Worm (Caenorhabditis elegans): ENCODE measurements around the gene dhhc-13.

dhhc-13 gene

ce11 chrIV:5917026-5917425 lies at the start of gene dhhc-13:
dhhc-13 (plus strand) TSS chrIV:5917326.
- TF ChIP-seq mls-2 (tag; optimal IDR thresholded peaks at IDR 0.05) (no peak), tbx-8 (GFP tag; optimal IDR thresholded peaks at IDR 0.05) (no peak), ceh-43 (GFP tag; optimal IDR thresholded peaks at IDR 0.05) (no peak), mab-5 (tag; optimal IDR thresholded peaks at IDR 0.05) (no peak), sem-2 (GFP tag; optimal IDR thresholded peaks at IDR 0.05) (no peak), bed-3 (GFP tag; optimal IDR thresholded peaks at IDR 0.05) (no peak), unc-39 (tag; optimal IDR thresholded peaks at IDR 0.05) (no peak), pha-4 (tag; optimal IDR thresholded peaks at IDR 0.05) (no peak), M03D4.4 (tag; optimal IDR thresholded peaks at IDR 0.05) (no peak), nhr-237 (tag; optimal IDR thresholded peaks at IDR 0.05) (no peak), flh-1 (GFP tag; optimal IDR thresholded peaks at IDR 0.05) (no peak), ztf-11 (tag; optimal IDR thresholded peaks at IDR 0.05) (no peak), nhr-28 (tag; optimal IDR thresholded peaks at IDR 0.05) (no peak), drap-1 (GFP tag; optimal IDR thresholded peaks at IDR 0.05) (no peak), ceh-83 (GFP tag; optimal IDR thresholded peaks at IDR 0.05) (no peak)

DNA sequence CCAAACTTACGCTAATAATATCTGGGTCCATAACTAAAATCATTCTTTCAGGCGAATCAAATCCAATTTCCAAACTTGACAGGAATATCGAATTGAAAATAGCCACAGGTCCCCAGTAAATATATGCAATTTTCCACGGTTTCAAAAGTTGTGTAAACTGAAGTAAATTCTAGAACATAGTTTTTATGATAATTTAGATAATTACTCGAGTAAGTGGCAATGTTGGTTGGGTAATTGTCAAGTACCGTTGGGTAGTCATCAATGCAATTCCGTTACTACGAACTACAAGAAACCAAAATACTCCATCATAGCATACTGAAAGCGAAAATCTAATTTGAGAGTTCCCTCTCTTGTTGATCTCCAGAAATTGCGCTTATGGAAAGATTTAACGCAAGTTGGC lies 47.8 kb upstream of the dhhc-13 start:
- TF ChIP-seq elt-3 (tag; optimal IDR thresholded peaks at IDR 0.05): no peak
- no peak for TF ChIP-seq hlh-1 (tag; optimal IDR thresholded peaks at IDR 0.05)
- no peak for TF ChIP-seq unc-120 (tag; optimal IDR thresholded peaks at IDR 0.05; ENCODE audit: poor library complexity, severe bottlenecking)
- TF ChIP-seq zip-8 (tag; optimal IDR thresholded peaks at IDR 0.05): no peak
- TF ChIP-seq elt-1 (tag; optimal IDR thresholded peaks at IDR 0.05; ENCODE audit: borderline replicate concordance, insufficient read depth): no peak
- no peak for TF ChIP-seq blmp-1 (tag; optimal IDR thresholded peaks at IDR 0.05)
- no peak for TF ChIP-seq nhr-76 (tag; optimal IDR thresholded peaks at IDR 0.05)
- TF ChIP-seq ceh-39 (tag; optimal IDR thresholded peaks at IDR 0.05): no peak
- no peak for TF ChIP-seq mab-5 (tag; optimal IDR thresholded peaks at IDR 0.05)
- TF ChIP-seq lin-13 (tag; optimal IDR thresholded peaks at IDR 0.05): no peak
- TF ChIP-seq ces-1 (GFP tag; optimal IDR thresholded peaks at IDR 0.05): no peak
- no peak for TF ChIP-seq ceh-83 (GFP tag; optimal IDR thresholded peaks at IDR 0.05)
- TF ChIP-seq nhr-28 (tag; optimal IDR thresholded peaks at IDR 0.05): no peak
- no peak for TF ChIP-seq drap-1 (GFP tag; optimal IDR thresholded peaks at IDR 0.05)
- no peak for TF ChIP-seq nhr-12 (tag; optimal IDR thresholded peaks at IDR 0.05)

- TF ChIP-seq sem-2 (GFP tag; optimal IDR thresholded peaks at IDR 0.05) (no peak), bed-3 (GFP tag; optimal IDR thresholded peaks at IDR 0.05) (no peak), elt-3 (tag; optimal IDR thresholded peaks at IDR 0.05) (no peak), ces-1 (GFP tag; optimal IDR thresholded peaks at IDR 0.05) (no peak), ceh-43 (GFP tag; optimal IDR thresholded peaks at IDR 0.05) (no peak), unc-120 (tag; optimal IDR thresholded peaks at IDR 0.05; ENCODE audit: poor library complexity, severe bottlenecking) (no peak), drap-1 (GFP tag; optimal IDR thresholded peaks at IDR 0.05) (no peak), elt-1 (tag; optimal IDR thresholded peaks at IDR 0.05; ENCODE audit: borderline replicate concordance, insufficient read depth) (no peak), snpc-4 (tag; optimal IDR thresholded peaks at IDR 0.05) (no peak), flh-1 (GFP tag; optimal IDR thresholded peaks at IDR 0.05) (no peak), nhr-76 (tag; optimal IDR thresholded peaks at IDR 0.05) (no peak), blmp-1 (tag; optimal IDR thresholded peaks at IDR 0.05) (no peak)
Measured at ce11 chrIV:5870072-5870471, 47.1 kb upstream of the dhhc-13 start, which contains the start of gene srv-17. srv-17 (minus strand) TSS chrIV:5870172.

DNA sequence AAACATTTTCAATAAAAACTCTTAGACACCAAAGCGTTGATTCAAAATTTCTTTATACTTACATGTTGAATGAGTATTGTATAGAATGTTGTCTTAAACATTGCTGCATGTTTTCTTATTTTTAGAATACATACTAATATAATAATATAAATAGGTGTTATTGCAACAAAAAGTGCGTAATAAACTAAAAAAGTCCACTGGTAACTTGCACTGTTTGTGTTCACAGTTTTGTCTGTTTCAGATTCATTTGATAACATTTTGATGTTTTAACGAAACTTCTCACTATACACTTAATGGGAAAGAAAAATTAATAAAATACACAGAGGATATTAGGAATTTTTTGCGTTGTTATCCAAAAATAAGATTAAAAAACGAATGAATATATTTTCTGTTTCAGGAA lies 43.3 kb upstream of the dhhc-13 start, which contains the start of gene srv-19:
Gene srv-19 (minus strand): TSS at position 101 of the 400 bp plus-strand sequence.
- TF ChIP-seq ceh-39 (tag; optimal IDR thresholded peaks at IDR 0.05): no peak
- TF ChIP-seq drap-1 (GFP tag; optimal IDR thresholded peaks at IDR 0.05): no peak
- TF ChIP-seq elt-3 (tag; optimal IDR thresholded peaks at IDR 0.05): no peak
- TF ChIP-seq blmp-1 (tag; optimal IDR thresholded peaks at IDR 0.05): no peak
- TF ChIP-seq zip-8 (tag; optimal IDR thresholded peaks at IDR 0.05): no peak
- no peak for TF ChIP-seq bed-3 (GFP tag; optimal IDR thresholded peaks at IDR 0.05)
- no peak for TF ChIP-seq lsy-2 (tag; optimal IDR thresholded peaks at IDR 0.05)
- TF ChIP-seq flh-1 (GFP tag; optimal IDR thresholded peaks at IDR 0.05): no peak
- no peak for TF ChIP-seq nhr-28 (tag; optimal IDR thresholded peaks at IDR 0.05)
- no peak for TF ChIP-seq ham-2 (GFP tag; optimal IDR thresholded peaks at IDR 0.05)
- TF ChIP-seq unc-62 (GFP tag; optimal IDR thresholded peaks at IDR 0.05): no peak
- TF ChIP-seq unc-39 (tag; optimal IDR thresholded peaks at IDR 0.05): no peak
- no peak for TF ChIP-seq cnd-1 (tag; optimal IDR thresholded peaks at IDR 0.05)
- no peak for TF ChIP-seq M03D4.4 (tag; optimal IDR thresholded peaks at IDR 0.05)
- TF ChIP-seq nhr-76 (tag; optimal IDR thresholded peaks at IDR 0.05): no peak
- no peak for TF ChIP-seq unc-120 (tag; optimal IDR thresholded peaks at IDR 0.05; ENCODE audit: poor library complexity, severe bottlenecking)
- no peak for TF ChIP-seq elt-1 (tag; optimal IDR thresholded peaks at IDR 0.05; ENCODE audit: borderline replicate concordance, insufficient read depth)
- TF ChIP-seq ztf-11 (tag; optimal IDR thresholded peaks at IDR 0.05): no peak
- no peak for TF ChIP-seq mep-1 (tag; optimal IDR thresholded peaks at IDR 0.05)
- TF ChIP-seq lin-13 (tag; optimal IDR thresholded peaks at IDR 0.05): no peak
